Fruit fly (Drosophila melanogaster): ENCODE measurements around the gene CG5292.

CG5292 gene

DNA sequence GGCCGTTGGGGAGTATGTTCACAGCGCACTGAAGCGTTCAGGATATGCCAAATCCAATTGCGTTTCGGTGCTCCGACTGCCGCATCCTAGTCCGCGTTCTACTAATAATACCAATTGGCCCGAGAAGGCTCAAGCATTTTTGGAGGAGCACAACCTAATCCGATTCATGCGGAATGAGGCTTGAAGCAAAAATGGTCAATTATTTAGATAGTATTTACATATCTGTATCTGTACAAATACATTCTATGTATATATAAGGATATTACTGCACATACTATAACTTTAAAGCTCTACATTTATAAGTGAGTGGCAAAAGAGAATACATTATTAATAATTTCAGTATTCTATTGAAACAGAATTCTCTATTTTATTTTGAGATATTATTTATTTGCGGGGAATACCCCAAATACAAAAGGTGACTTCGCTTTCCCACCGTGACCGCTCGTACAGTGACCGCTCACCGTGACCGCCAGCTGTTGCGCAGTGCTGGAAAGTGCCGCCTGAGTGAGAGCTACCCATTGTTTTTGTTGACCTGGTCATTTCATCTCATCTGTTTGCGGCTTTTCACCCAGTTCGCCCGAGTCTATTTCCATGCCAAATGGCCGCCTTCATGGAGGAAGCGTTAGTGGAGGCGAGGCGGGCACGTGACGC is at the start of gene CG5292:
TSS of gene CG5292 (plus strand) at position 486 of the 651 bp plus-strand sequence.
- TF ChIP-seq Crg-1 (GFP tag; optimal IDR thresholded peaks at IDR 0.05) (peak; percentile 38), pad (GFP tag; optimal IDR thresholded peaks at IDR 0.05) (peak; percentile 31), CG7101 (tag; optimal IDR thresholded peaks at IDR 0.05) (peak; percentile 64), CG33017 (tag; optimal IDR thresholded peaks at IDR 0.05) (peak; percentile 65), Hr96 (GFP tag; optimal IDR thresholded peaks at IDR 0.05) (peak; percentile 34), CG12768 (GFP tag; optimal IDR thresholded peaks at IDR 0.05) (no peak), kay (GFP tag; ENCODE audit: borderline replicate concordance) (no peak), cic (GFP tag; optimal IDR thresholded peaks at IDR 0.05) (no peak), CG7045 (GFP tag; optimal IDR thresholded peaks at IDR 0.05) (peak; percentile 12), tj (GFP tag; optimal IDR thresholded peaks at IDR 0.05) (peak; percentile 37), ovo (GFP tag; optimal IDR thresholded peaks at IDR 0.05) (peak; percentile 55), bab1 (GFP tag; optimal IDR thresholded peaks at IDR 0.05) (peak; percentile 70), CG1620 (GFP tag; optimal IDR thresholded peaks at IDR 0.05) (peak; percentile 54), Clk (GFP tag; optimal IDR thresholded peaks at IDR 0.05) (no peak), Mnt (GFP tag; optimal IDR thresholded peaks at IDR 0.05) (peak; percentile 80), CG5204 (GFP tag; optimal IDR thresholded peaks at IDR 0.05) (peak; percentile 41), cnc (optimal IDR thresholded peaks at IDR 0.05) (no peak), CG11617 (GFP tag; optimal IDR thresholded peaks at IDR 0.05) (peak; percentile 46), CG14711 (tag; optimal IDR thresholded peaks at IDR 0.05) (peak; percentile 48), toe (GFP tag; optimal IDR thresholded peaks at IDR 0.05) (peak; percentile 52)

DNA sequence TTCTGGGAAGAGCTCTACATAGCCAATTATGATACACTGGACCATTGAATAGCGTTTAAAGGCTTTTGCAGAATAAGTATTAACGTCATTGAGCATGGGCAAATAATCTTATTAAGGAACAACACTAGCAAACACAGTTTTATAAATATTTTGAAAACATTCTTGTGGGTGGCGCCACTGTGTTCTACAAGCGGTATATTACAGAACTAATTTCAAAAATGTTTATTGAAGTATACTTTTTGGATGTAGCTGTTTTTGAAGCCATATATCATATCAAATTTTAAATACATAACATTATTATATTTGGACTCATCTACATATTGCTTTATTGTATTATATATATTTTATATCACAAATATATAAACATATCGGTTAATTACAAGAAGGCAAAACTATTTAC is 42.8 kb upstream of the CG5292 start:
- TF ChIP-seq ovo (GFP tag; optimal IDR thresholded peaks at IDR 0.05) (no peak), CG33017 (tag; optimal IDR thresholded peaks at IDR 0.05) (no peak), CG5204 (GFP tag; optimal IDR thresholded peaks at IDR 0.05) (no peak), Mnt (GFP tag; optimal IDR thresholded peaks at IDR 0.05) (no peak), toe (GFP tag; optimal IDR thresholded peaks at IDR 0.05) (no peak), cic (GFP tag; optimal IDR thresholded peaks at IDR 0.05) (no peak), CG7045 (GFP tag; optimal IDR thresholded peaks at IDR 0.05) (no peak), Hr96 (GFP tag; optimal IDR thresholded peaks at IDR 0.05) (no peak), Crg-1 (GFP tag; optimal IDR thresholded peaks at IDR 0.05) (no peak), CG14711 (tag; optimal IDR thresholded peaks at IDR 0.05) (no peak), CG12768 (GFP tag; optimal IDR thresholded peaks at IDR 0.05) (no peak), bab1 (GFP tag; optimal IDR thresholded peaks at IDR 0.05) (no peak), CG7101 (tag; optimal IDR thresholded peaks at IDR 0.05) (no peak), tj (GFP tag; optimal IDR thresholded peaks at IDR 0.05) (no peak), CG11617 (GFP tag; optimal IDR thresholded peaks at IDR 0.05) (no peak), cnc (optimal IDR thresholded peaks at IDR 0.05) (no peak), CG1620 (GFP tag; optimal IDR thresholded peaks at IDR 0.05) (no peak), Clk (GFP tag; optimal IDR thresholded peaks at IDR 0.05) (no peak)

DNA sequence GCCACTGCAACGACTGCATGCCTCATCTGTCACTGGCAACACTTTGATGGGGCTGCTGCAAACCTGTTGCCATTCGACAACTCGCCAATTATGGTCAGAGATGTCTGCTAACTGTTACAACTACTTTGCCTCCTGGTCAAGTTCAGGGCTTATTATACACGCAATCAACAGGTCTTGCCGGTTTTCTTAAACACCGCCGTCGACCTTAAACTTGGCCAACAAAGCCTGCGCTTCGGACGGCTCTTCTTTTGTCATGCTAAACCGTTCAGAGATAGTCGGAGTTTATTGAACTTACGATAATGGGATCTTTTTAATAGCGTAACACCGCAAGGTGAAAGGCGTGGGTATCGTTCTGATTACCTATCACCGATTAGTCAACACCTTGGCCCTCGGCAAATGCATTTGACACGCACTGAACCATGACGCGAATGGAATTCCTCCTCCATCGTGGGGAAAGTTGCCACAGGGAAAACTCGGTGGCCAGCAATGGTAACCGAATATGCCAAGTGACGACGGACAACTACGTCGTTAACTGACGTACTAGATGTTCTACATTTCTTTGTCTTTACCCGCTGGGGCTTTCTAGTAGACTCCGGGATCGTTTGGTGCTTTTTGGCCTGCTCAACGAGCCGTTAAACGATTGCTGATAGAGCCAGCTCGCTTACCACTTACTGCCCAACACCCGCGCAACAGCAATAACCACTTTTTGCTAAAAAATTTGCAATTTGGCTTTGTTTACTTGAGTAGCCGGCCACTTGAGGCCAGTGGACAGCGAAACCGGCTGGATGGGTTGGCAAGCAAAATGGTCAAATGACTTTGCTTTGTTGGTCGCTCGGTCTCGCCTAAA is 40.6 kb upstream of the CG5292 start:
- TF ChIP-seq CG1620 (GFP tag; optimal IDR thresholded peaks at IDR 0.05) (no peak), CG5204 (GFP tag; optimal IDR thresholded peaks at IDR 0.05) (no peak), cic (GFP tag; optimal IDR thresholded peaks at IDR 0.05) (no peak), CG12768 (GFP tag; optimal IDR thresholded peaks at IDR 0.05) (no peak), CG7045 (GFP tag; optimal IDR thresholded peaks at IDR 0.05) (no peak), CG11617 (GFP tag; optimal IDR thresholded peaks at IDR 0.05) (no peak), Hr96 (GFP tag; optimal IDR thresholded peaks at IDR 0.05) (no peak), pad (GFP tag; optimal IDR thresholded peaks at IDR 0.05) (no peak), toe (GFP tag; optimal IDR thresholded peaks at IDR 0.05) (no peak), CG14711 (tag; optimal IDR thresholded peaks at IDR 0.05) (no peak), Mnt (GFP tag; optimal IDR thresholded peaks at IDR 0.05) (no peak), bab1 (GFP tag; optimal IDR thresholded peaks at IDR 0.05) (no peak)

DNA sequence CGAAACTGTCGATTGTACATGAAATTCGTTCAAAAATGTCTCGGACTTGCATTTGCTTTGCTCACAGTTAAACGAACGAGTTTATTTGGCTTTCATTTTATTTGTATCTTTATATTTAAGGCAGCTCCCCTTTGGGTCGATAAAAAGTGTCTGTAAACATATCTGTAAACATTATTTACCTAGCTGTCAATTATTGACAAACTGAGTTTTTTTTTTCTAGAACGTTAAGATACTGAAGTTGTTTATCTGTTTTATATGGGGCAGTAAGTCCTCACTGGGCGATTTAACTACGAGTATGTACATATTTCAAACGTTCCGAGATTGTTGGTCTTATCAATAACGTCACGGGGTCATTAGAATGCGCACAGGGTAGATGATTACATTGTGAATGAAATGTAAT is 36.0 kb upstream of the CG5292 start:
- no peak for TF ChIP-seq bab1 (GFP tag; optimal IDR thresholded peaks at IDR 0.05)
- TF ChIP-seq cnc (optimal IDR thresholded peaks at IDR 0.05): no peak
- peak; percentile 17 for TF ChIP-seq CG11617 (GFP tag; optimal IDR thresholded peaks at IDR 0.05)
- TF ChIP-seq kay (GFP tag; ENCODE audit: borderline replicate concordance): no peak
- peak; percentile 68 for TF ChIP-seq Crg-1 (GFP tag; optimal IDR thresholded peaks at IDR 0.05)
- TF ChIP-seq CG12768 (GFP tag; optimal IDR thresholded peaks at IDR 0.05): no peak
- no peak for TF ChIP-seq CG5204 (GFP tag; optimal IDR thresholded peaks at IDR 0.05)
- TF ChIP-seq CG7101 (tag; optimal IDR thresholded peaks at IDR 0.05): peak; percentile 38
- no peak for TF ChIP-seq CG1620 (GFP tag; optimal IDR thresholded peaks at IDR 0.05)
- TF ChIP-seq CG33017 (tag; optimal IDR thresholded peaks at IDR 0.05): peak; percentile 47
- TF ChIP-seq Hr96 (GFP tag; optimal IDR thresholded peaks at IDR 0.05): no peak
- no peak for TF ChIP-seq CG14711 (tag; optimal IDR thresholded peaks at IDR 0.05)
- TF ChIP-seq tj (GFP tag; optimal IDR thresholded peaks at IDR 0.05): peak; percentile 88
- TF ChIP-seq pad (GFP tag; optimal IDR thresholded peaks at IDR 0.05): no peak
- TF ChIP-seq Clk (GFP tag; optimal IDR thresholded peaks at IDR 0.05): no peak
- peak; percentile 8 for TF ChIP-seq CG7045 (GFP tag; optimal IDR thresholded peaks at IDR 0.05)
- TF ChIP-seq cic (GFP tag; optimal IDR thresholded peaks at IDR 0.05): peak; percentile 53
- peak; percentile 58 for TF ChIP-seq ovo (GFP tag; optimal IDR thresholded peaks at IDR 0.05)
- no peak for TF ChIP-seq toe (GFP tag; optimal IDR thresholded peaks at IDR 0.05)
- TF ChIP-seq Mnt (GFP tag; optimal IDR thresholded peaks at IDR 0.05): no peak

DNA sequence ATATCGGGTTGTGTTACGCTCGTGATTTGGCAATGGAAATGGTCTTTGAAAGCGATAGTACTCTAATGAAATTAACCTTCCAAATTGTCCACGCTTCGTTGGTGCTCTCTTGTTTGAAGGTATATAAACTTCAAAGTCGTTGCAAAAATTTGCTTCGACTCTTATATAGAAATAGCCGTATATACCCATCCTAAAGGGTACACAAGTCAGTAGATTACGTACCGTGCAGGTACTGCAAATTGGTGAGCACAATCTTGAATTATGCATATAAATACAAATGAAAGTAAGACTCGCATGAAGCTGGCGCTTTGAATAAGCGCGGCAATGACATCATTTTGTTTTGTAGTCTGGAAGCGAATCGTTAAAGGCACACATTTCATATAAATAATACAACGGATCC is 35.4 kb upstream of the CG5292 start:
- no peak for TF ChIP-seq pad (GFP tag; optimal IDR thresholded peaks at IDR 0.05)
- TF ChIP-seq cic (GFP tag; optimal IDR thresholded peaks at IDR 0.05): no peak
- TF ChIP-seq kay (GFP tag; ENCODE audit: borderline replicate concordance): peak; percentile 90
- TF ChIP-seq ovo (GFP tag; optimal IDR thresholded peaks at IDR 0.05): no peak
- no peak for TF ChIP-seq CG5204 (GFP tag; optimal IDR thresholded peaks at IDR 0.05)
- TF ChIP-seq Hr96 (GFP tag; optimal IDR thresholded peaks at IDR 0.05): no peak
- TF ChIP-seq Mnt (GFP tag; optimal IDR thresholded peaks at IDR 0.05): no peak
- no peak for TF ChIP-seq CG33017 (tag; optimal IDR thresholded peaks at IDR 0.05)
- no peak for TF ChIP-seq bab1 (GFP tag; optimal IDR thresholded peaks at IDR 0.05)
- no peak for TF ChIP-seq Crg-1 (GFP tag; optimal IDR thresholded peaks at IDR 0.05)
- TF ChIP-seq toe (GFP tag; optimal IDR thresholded peaks at IDR 0.05): no peak
- TF ChIP-seq tj (GFP tag; optimal IDR thresholded peaks at IDR 0.05): no peak
- no peak for TF ChIP-seq CG7045 (GFP tag; optimal IDR thresholded peaks at IDR 0.05)
- no peak for TF ChIP-seq CG11617 (GFP tag; optimal IDR thresholded peaks at IDR 0.05)
- TF ChIP-seq cnc (optimal IDR thresholded peaks at IDR 0.05): no peak
- TF ChIP-seq CG7101 (tag; optimal IDR thresholded peaks at IDR 0.05): peak; percentile 19
- peak; percentile 43 for TF ChIP-seq CG14711 (tag; optimal IDR thresholded peaks at IDR 0.05)
- TF ChIP-seq Clk (GFP tag; optimal IDR thresholded peaks at IDR 0.05): no peak
- TF ChIP-seq CG1620 (GFP tag; optimal IDR thresholded peaks at IDR 0.05): no peak
- TF ChIP-seq CG12768 (GFP tag; optimal IDR thresholded peaks at IDR 0.05): peak; percentile 30
